Worm (Caenorhabditis elegans) whole organism, L1 larva: Measurements from ENCODE around the gene W07G4.5.

ENCODE experiments used
- C16A3.4 ChIP-seq: fragments of 150-350 bp; optimal IDR thresholded peaks from 2 replicates; lab custom pipeline; 2014; ENCODE audit warnings: missing biosample characterization, missing genetic modification characterization
- C34B4.2 ChIP-seq: sonication (generic microtip); optimal IDR thresholded peaks from 2 replicates; lab custom pipeline; 2017; ENCODE audit warnings: mild to moderate bottlenecking, missing genetic modification characterization, missing compliant biosample characterization
- F16B12.6 ChIP-seq: fragments of 150-350 bp; optimal IDR thresholded peaks from 2 replicates; lab custom pipeline; 2014; ENCODE audit warnings: missing biosample characterization, missing genetic modification characterization
- aha-1 ChIP-seq: fragments of 150-350 bp; optimal IDR thresholded peaks from 2 replicates; lab custom pipeline; 2014; ENCODE audit warnings: missing biosample characterization, missing genetic modification characterization
- alr-1 ChIP-seq: fragments of 200-800 bp; sonication (Bioruptor generic); optimal IDR thresholded peaks from 2 replicates; lab custom pipeline; 2018; ENCODE audit warnings: borderline replicate concordance, mild to moderate bottlenecking, missing genetic modification characterization, missing compliant biosample characterization
- aly-2 ChIP-seq: fragments of 150-350 bp; optimal IDR thresholded peaks from 2 replicates; lab custom pipeline; 2014; ENCODE audit warnings: missing biosample characterization, missing genetic modification characterization
- ceh-88 ChIP-seq: fragments of 200-800 bp; sonication (Bioruptor generic); IDR thresholded peaks from 2 replicates; pipeline ENCODE4 v1.3.6; 2022; ENCODE audit warnings: missing genetic modification characterization, missing compliant biosample characterization
- dpl-1 ChIP-seq, 3 experiments: fragments of 150-350 bp in 2 of 3; sonication (generic microtip) in 1 of 3; optimal IDR thresholded peaks; 2 replicates each; lab custom pipeline; 2014 to 2017; ENCODE audit warnings: missing biosample characterization in 3 of 3, missing genetic modification characterization in 3 of 3, missing genetic modification reagents in 3 of 3
- ets-5 ChIP-seq: fragments of 200-800 bp; sonication (Bioruptor generic); IDR thresholded peaks from 2 replicates; pipeline ENCODE4 v1.3.6; 2022; ENCODE audit warnings: missing genetic modification characterization, missing compliant biosample characterization
- fkh-10 ChIP-seq: sonication (generic microtip); optimal IDR thresholded peaks from 2 replicates; lab custom pipeline; 2017; ENCODE audit warnings: missing biosample characterization, missing genetic modification reagents, missing genetic modification characterization
- fkh-4 ChIP-seq: sonication (generic microtip); optimal IDR thresholded peaks from 2 replicates; lab custom pipeline; 2016; ENCODE audit warnings: missing compliant biosample characterization, missing genetic modification characterization, borderline replicate concordance
- hpl-2 ChIP-seq: fragments of 150-350 bp; optimal IDR thresholded peaks from 2 replicates; lab custom pipeline; 2014; ENCODE audit warnings: missing biosample characterization, missing genetic modification reagents, missing genetic modification characterization
- irx-1 ChIP-seq: sonication (generic microtip); optimal IDR thresholded peaks from 2 replicates; lab custom pipeline; 2016; ENCODE audit warnings: missing genetic modification characterization, missing compliant biosample characterization
- lin-13 ChIP-seq: fragments of 150-350 bp; optimal IDR thresholded peaks from 2 replicates; lab custom pipeline; 2014; ENCODE audit warnings: missing biosample characterization, missing genetic modification reagents, missing genetic modification characterization
- lin-14 ChIP-seq: fragments of 200-800 bp; sonication (Bioruptor generic); optimal IDR thresholded peaks from 2 replicates; lab custom pipeline; 2018; ENCODE audit warnings: mild to moderate bottlenecking, missing genetic modification characterization, moderate library complexity, missing compliant biosample characterization
- lin-39 ChIP-seq: fragments of 150-350 bp; optimal IDR thresholded peaks from 2 replicates; lab custom pipeline; 2014; ENCODE audit warnings: missing biosample characterization, missing genetic modification reagents, missing genetic modification characterization
- lir-3 ChIP-seq: sonication (generic microtip); optimal IDR thresholded peaks from 2 replicates; lab custom pipeline; 2016; ENCODE audit warnings: mild to moderate bottlenecking, missing genetic modification characterization, moderate library complexity, missing compliant biosample characterization; ENCODE audit not compliant: poor library complexity
- lsy-2 ChIP-seq, 2 experiments: fragments of 150-350 bp; optimal IDR thresholded peaks; 2 replicates each; lab custom pipeline; 2014; ENCODE audit warnings: missing biosample characterization in 2 of 2, missing genetic modification characterization in 2 of 2
- mep-1 ChIP-seq: fragments of 150-350 bp; optimal IDR thresholded peaks from 2 replicates; lab custom pipeline; 2014; ENCODE audit warnings: missing biosample characterization, missing genetic modification characterization
- nhr-12 ChIP-seq: sonication (generic microtip); optimal IDR thresholded peaks from 2 replicates; lab custom pipeline; 2017; ENCODE audit warnings: missing biosample characterization, missing genetic modification characterization
- nhr-19 ChIP-seq: fragments of 200-800 bp; sonication (Bioruptor generic); conservative IDR thresholded peaks from 2 replicates; pipeline ENCODE4 v1.3.6; 2022; ENCODE audit warnings: missing genetic modification characterization, missing compliant biosample characterization
- nhr-237 ChIP-seq: fragments of 150-350 bp; optimal IDR thresholded peaks from 2 replicates; lab custom pipeline; 2014; ENCODE audit warnings: missing biosample characterization, missing genetic modification characterization
- nhr-28 ChIP-seq: fragments of 150-350 bp; optimal IDR thresholded peaks from 2 replicates; lab custom pipeline; 2014; ENCODE audit warnings: missing biosample characterization, missing genetic modification characterization
- nhr-47 ChIP-seq: sonication (generic microtip); optimal IDR thresholded peaks from 2 replicates; lab custom pipeline; 2016; ENCODE audit warnings: mild to moderate bottlenecking, missing genetic modification characterization, moderate library complexity, missing compliant biosample characterization
- nhr-71 ChIP-seq: sonication (generic microtip); optimal IDR thresholded peaks from 2 replicates; lab custom pipeline; 2016; ENCODE audit warnings: mild to moderate bottlenecking, missing genetic modification characterization, moderate library complexity, missing compliant biosample characterization
- nhr-76 ChIP-seq: sonication (generic microtip); optimal IDR thresholded peaks from 2 replicates; lab custom pipeline; 2017; ENCODE audit warnings: missing biosample characterization, missing genetic modification characterization
- nhr-77 ChIP-seq: fragments of 150-350 bp; optimal IDR thresholded peaks from 2 replicates; lab custom pipeline; 2014; ENCODE audit warnings: missing biosample characterization, missing genetic modification characterization
- pag-3 ChIP-seq: sonication (generic microtip); optimal IDR thresholded peaks from 2 replicates; lab custom pipeline; 2017; ENCODE audit warnings: missing genetic modification characterization, mild to moderate bottlenecking, missing compliant biosample characterization, antibody characterized with exemption, borderline replicate concordance; ENCODE audit not compliant: insufficient read depth
- pax-3 ChIP-seq: fragments of 200-800 bp; sonication (Bioruptor generic); optimal IDR thresholded peaks from 2 replicates; lab custom pipeline; 2018; ENCODE audit warnings: mild to moderate bottlenecking, missing genetic modification characterization, moderate library complexity, missing compliant biosample characterization
- pqm-1 ChIP-seq: sonication (generic microtip); optimal IDR thresholded peaks from 3 replicates; lab custom pipeline; 2017; ENCODE audit warnings: missing biosample characterization, missing genetic modification characterization
- snu-23 ChIP-seq: sonication (generic microtip); optimal IDR thresholded peaks from 2 replicates; lab custom pipeline; 2016; ENCODE audit warnings: missing genetic modification characterization, missing compliant biosample characterization
- sox-4 ChIP-seq: sonication (generic microtip); optimal IDR thresholded peaks from 2 replicates; lab custom pipeline; 2016; ENCODE audit warnings: missing genetic modification characterization, missing compliant biosample characterization
- sup-37 ChIP-seq: fragments of 200-800 bp; sonication (Bioruptor generic); optimal IDR thresholded peaks from 2 replicates; lab custom pipeline; 2018; ENCODE audit warnings: mild to moderate bottlenecking, missing genetic modification characterization, missing compliant biosample characterization
- tbx-2 ChIP-seq: sonication (generic microtip); optimal IDR thresholded peaks from 2 replicates; lab custom pipeline; 2016; ENCODE audit warnings: missing genetic modification characterization, missing compliant biosample characterization
- unc-62 ChIP-seq: fragments of 150-350 bp; optimal IDR thresholded peaks from 2 replicates; lab custom pipeline; 2014; ENCODE audit warnings: missing biosample characterization, missing genetic modification reagents, missing genetic modification characterization

Gene W07G4.5

ce11 chrV:13018761-13019160, 29.0 kb upstream of the W07G4.5 start, which contains the start of gene fmi-1:
Gene fmi-1 (plus strand): TSS chrV:13019061.
- TF ChIP-seq C34B4.2 (tag; lab: Kevin White, UChicago) (no peak), fkh-10 (GFP tag; lab: Kevin White, UChicago) (no peak), sup-37 (no peak), pqm-1 (no peak), fkh-4 (tag; lab: Kevin White, UChicago) (no peak), ets-5 (no peak), unc-62 (GFP tag; lab: Kevin White, UChicago) (no peak), snu-23 (GFP tag; lab: Kevin White, UChicago) (no peak), aha-1 (no peak), nhr-237 (tag; lab: Kevin White, UChicago) (no peak), sox-4 (no peak), pag-3 (tag; lab: Kevin White, UChicago) (no peak), lir-3 (no peak), lsy-2 (tag; optimal IDR thresholded peaks at IDR 0.05; lab: Kevin White, UChicago) (no peak), lin-14 (GFP tag; lab: Kevin White, UChicago) (no peak), F16B12.6 (no peak), irx-1 (tag; lab: Kevin White, UChicago) (no peak), alr-1 (tag; lab: Kevin White, UChicago) (no peak), pax-3 (tag; lab: Kevin White, UChicago) (no peak)

- TF ChIP-seq nhr-19 (GFP tag; lab: Robert Waterston, UW) (no peak), lin-39 (tag; lab: Kevin White, UChicago) (no peak), mep-1 (tag; lab: Kevin White, UChicago) (no peak), C16A3.4 (tag; lab: Kevin White, UChicago) (no peak), nhr-71 (no peak), nhr-237 (tag; lab: Kevin White, UChicago) (no peak), nhr-77 (tag; lab: Kevin White, UChicago) (no peak), nhr-47 (tag; lab: Kevin White, UChicago) (no peak), ceh-88 (GFP tag; lab: Robert Waterston, UW) (no peak), nhr-76 (tag; lab: Kevin White, UChicago) (no peak), aly-2 (tag; lab: Kevin White, UChicago) (no peak), hpl-2 (GFP tag; lab: Kevin White, UChicago) (no peak)
Measured at ce11 chrV:13020014-13020413, 27.8 kb upstream of the W07G4.5 start.

- TF ChIP-seq lsy-2 (tag; optimal IDR thresholded peaks at IDR 0.05; lab: Kevin White, UChicago) = no peak
- no peak for TF ChIP-seq nhr-12
- no peak for TF ChIP-seq mep-1 (tag; lab: Kevin White, UChicago)
- no peak for TF ChIP-seq nhr-77 (tag; lab: Kevin White, UChicago)
Measured at ce11 chrV:13020638-13021037, 27.1 kb upstream of the W07G4.5 start.

- no peak for TF ChIP-seq sup-37
- peak; percentile 6 for TF ChIP-seq tbx-2
Measured at ce11 chrV:13021540-13021939, 26.2 kb upstream of the W07G4.5 start.

- TF ChIP-seq dpl-1 (GFP tag; optimal IDR thresholded peaks at IDR 0.05; lab: Kevin White, UChicago) = no peak
- TF ChIP-seq lin-14 (GFP tag; lab: Kevin White, UChicago) = peak; percentile 9
Measured at ce11 chrV:13022265-13022664, 25.5 kb upstream of the W07G4.5 start.

- TF ChIP-seq nhr-28 = no peak
- peak; percentile 33 for TF ChIP-seq lin-14 (GFP tag; lab: Kevin White, UChicago)
- no peak for TF ChIP-seq lin-13 (GFP tag; lab: Kevin White, UChicago)
- TF ChIP-seq, all 84 proteins: peak for 1
Measured at ce11 chrV:13024499-13024898, 23.3 kb upstream of the W07G4.5 start.
